Worm (Caenorhabditis elegans) whole organism, late embryonic: Measurements from ENCODE around the gene acr-12.
A peak's percentile ranks its signal among the peaks of the same experiment; 100 is the strongest.

Source experiments
- C08G9.2 ChIP-seq: sonication (generic microtip); optimal IDR thresholded peaks from 2 replicates; lab custom pipeline; 2016; ENCODE audit warnings: mild to moderate bottlenecking, missing genetic modification characterization, moderate library complexity, missing compliant biosample characterization
- F13H6.1 ChIP-seq: sonication (generic microtip); optimal IDR thresholded peaks from 2 replicates; lab custom pipeline; 2016; ENCODE audit warnings: missing genetic modification characterization, missing compliant biosample characterization
- T23F11.4 ChIP-seq: fragments of 200-800 bp; sonication (Bioruptor generic); optimal IDR thresholded peaks from 2 replicates; lab custom pipeline; 2018; ENCODE audit warnings: mild to moderate bottlenecking, missing genetic modification characterization, missing compliant biosample characterization
- Y22D7AL.16 ChIP-seq: sonication (generic microtip); optimal IDR thresholded peaks from 2 replicates; lab custom pipeline; 2016; ENCODE audit warnings: missing genetic modification characterization, missing compliant biosample characterization
- ceh-2 ChIP-seq: sonication (generic microtip); optimal IDR thresholded peaks from 2 replicates; lab custom pipeline; 2016; ENCODE audit warnings: missing genotype, missing genetic modification characterization, missing compliant biosample characterization
- ceh-22 ChIP-seq: sonication (generic microtip); optimal IDR thresholded peaks from 2 replicates; lab custom pipeline; 2017; ENCODE audit warnings: missing biosample characterization, missing genetic modification characterization
- ceh-24 ChIP-seq: sonication (generic microtip); optimal IDR thresholded peaks from 2 replicates; lab custom pipeline; 2016; ENCODE audit warnings: mild to moderate bottlenecking, missing genetic modification characterization, missing compliant biosample characterization
- ceh-31 ChIP-seq: sonication (generic microtip); optimal IDR thresholded peaks from 2 replicates; lab custom pipeline; 2016; ENCODE audit warnings: missing genetic modification characterization, missing compliant biosample characterization
- ceh-34 ChIP-seq: sonication (generic microtip); optimal IDR thresholded peaks from 2 replicates; lab custom pipeline; 2016; ENCODE audit warnings: mild to moderate bottlenecking, missing genetic modification characterization, missing compliant biosample characterization
- che-1 ChIP-seq: sonication (generic microtip); optimal IDR thresholded peaks from 2 replicates; lab custom pipeline; 2016; ENCODE audit warnings: mild to moderate bottlenecking, missing genetic modification characterization, missing compliant biosample characterization
- elt-4 ChIP-seq: sonication (generic microtip); optimal IDR thresholded peaks from 2 replicates; lab custom pipeline; 2016; ENCODE audit warnings: missing genetic modification characterization, missing compliant biosample characterization
- ets-4 ChIP-seq: sonication (generic microtip); optimal IDR thresholded peaks from 2 replicates; lab custom pipeline; 2016; ENCODE audit warnings: missing genetic modification characterization, missing compliant biosample characterization
- eyg-1 ChIP-seq: sonication (generic microtip); optimal IDR thresholded peaks from 2 replicates; lab custom pipeline; 2016; ENCODE audit warnings: missing genotype, missing genetic modification characterization, missing compliant biosample characterization
- lim-6 ChIP-seq: sonication (generic microtip); optimal IDR thresholded peaks from 2 replicates; lab custom pipeline; 2016; ENCODE audit warnings: missing genetic modification characterization, missing compliant biosample characterization
- madf-2 ChIP-seq: sonication (generic microtip); optimal IDR thresholded peaks from 2 replicates; lab custom pipeline; 2017; ENCODE audit warnings: missing genetic modification characterization, missing compliant biosample characterization
- nhr-11 ChIP-seq: fragments of 150-350 bp; optimal IDR thresholded peaks from 2 replicates; lab custom pipeline; 2014; ENCODE audit warnings: missing biosample characterization, missing genetic modification characterization
- nhr-232 ChIP-seq: sonication (generic microtip); optimal IDR thresholded peaks from 2 replicates; lab custom pipeline; 2016; ENCODE audit warnings: missing genetic modification characterization, missing compliant biosample characterization
- pax-1 ChIP-seq: fragments of 150-350 bp; optimal IDR thresholded peaks from 2 replicates; lab custom pipeline; 2014; ENCODE audit warnings: missing biosample characterization, missing genetic modification characterization
- pha-2 ChIP-seq: sonication (generic microtip); optimal IDR thresholded peaks from 2 replicates; lab custom pipeline; 2017; ENCODE audit warnings: mild to moderate bottlenecking, missing genetic modification characterization, missing compliant biosample characterization
- pqm-1 ChIP-seq: sonication (generic microtip); optimal IDR thresholded peaks from 2 replicates; lab custom pipeline; 2016; ENCODE audit warnings: missing genetic modification characterization, missing compliant biosample characterization
- pros-1 ChIP-seq: fragments of 150-350 bp; optimal IDR thresholded peaks from 2 replicates; lab custom pipeline; 2014; ENCODE audit warnings: missing biosample characterization, missing genetic modification reagents, missing genetic modification characterization
- ref-2 ChIP-seq: sonication (generic microtip); optimal IDR thresholded peaks from 2 replicates; lab custom pipeline; 2016; ENCODE audit warnings: missing genetic modification characterization, missing compliant biosample characterization
- rnt-1 ChIP-seq: sonication (generic microtip); optimal IDR thresholded peaks from 2 replicates; lab custom pipeline; 2016; ENCODE audit warnings: missing genetic modification characterization, missing compliant biosample characterization
- sdc-2 ChIP-seq: sonication (generic microtip); optimal IDR thresholded peaks from 2 replicates; lab custom pipeline; 2016; ENCODE audit warnings: missing genotype, missing genetic modification characterization, missing compliant biosample characterization
- sox-2 ChIP-seq: fragments of 200-800 bp; sonication (Bioruptor generic); IDR thresholded peaks from 2 replicates; pipeline ENCODE4 v1.3.6; 2022; ENCODE audit warnings: missing genetic modification reagents, missing genetic modification characterization, missing compliant biosample characterization
- syd-9 ChIP-seq: sonication (generic microtip); optimal IDR thresholded peaks from 2 replicates; lab custom pipeline; 2016; ENCODE audit warnings: mild to moderate bottlenecking, missing genetic modification characterization, moderate library complexity, missing compliant biosample characterization
- tbx-2 ChIP-seq: sonication (generic microtip); optimal IDR thresholded peaks from 2 replicates; lab custom pipeline; 2016; ENCODE audit warnings: missing genetic modification characterization, missing compliant biosample characterization
- tbx-7 ChIP-seq: sonication (generic microtip); optimal IDR thresholded peaks from 2 replicates; lab custom pipeline; 2016; ENCODE audit warnings: missing genotype, missing genetic modification characterization, missing compliant biosample characterization
- ttx-3 ChIP-seq: sonication (generic microtip); optimal IDR thresholded peaks from 2 replicates; lab custom pipeline; 2016; ENCODE audit warnings: missing genetic modification reagents, missing genetic modification characterization, missing compliant biosample characterization
- unc-3 ChIP-seq, 2 experiments: fragments of 200-800 bp in 1 of 2; sonication (Bioruptor generic) in 1 of 2; sonication (generic microtip) in 1 of 2; conservative IDR thresholded peaks in 1 of 2; optimal IDR thresholded peaks in 1 of 2; 2 replicates each; pipeline versions ENCODE4 v1.3.6 to Lab custom; 2016 to 2022; ENCODE audit warnings: missing compliant biosample characterization in 2 of 2, missing genetic modification characterization in 2 of 2, missing genetic modification reagents in 1 of 2
- unc-42 ChIP-seq: sonication (generic microtip); optimal IDR thresholded peaks from 2 replicates; lab custom pipeline; 2016; ENCODE audit warnings: missing genotype, missing genetic modification characterization, missing compliant biosample characterization
- unc-86 ChIP-seq: sonication (generic microtip); optimal IDR thresholded peaks from 2 replicates; lab custom pipeline; 2016; ENCODE audit warnings: missing genetic modification characterization, missing compliant biosample characterization
- zip-5 ChIP-seq: sonication (generic microtip); optimal IDR thresholded peaks from 2 replicates; lab custom pipeline; 2016; ENCODE audit warnings: missing genetic modification characterization, missing compliant biosample characterization

The acr-12 gene

DNA sequence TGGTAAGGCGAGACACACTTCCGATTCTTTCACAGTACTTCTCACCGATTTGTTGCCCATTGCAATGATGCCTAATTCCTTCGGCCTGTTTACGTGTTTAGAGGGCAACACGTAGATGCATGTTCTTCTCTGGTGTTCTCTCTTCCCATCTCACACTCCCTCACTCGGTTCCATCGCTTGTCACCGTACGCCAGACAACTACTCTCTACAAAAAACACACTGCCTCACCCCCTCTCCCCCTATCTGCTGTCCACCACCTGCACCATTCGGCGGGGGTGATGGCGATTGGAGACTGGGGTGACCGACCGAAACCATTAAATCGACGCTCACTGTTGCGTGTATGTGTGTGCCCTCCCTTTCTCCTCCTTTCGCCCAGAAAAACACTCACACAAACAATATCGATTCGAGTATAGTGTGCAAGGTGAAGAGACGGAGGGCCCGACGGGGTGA lies 51.3 kb downstream of the acr-12 start (continued):
- TF ChIP-seq nhr-11 (tag; lab: Kevin White, UChicago) (no peak), pqm-1 (tag; lab: Kevin White, UChicago) (no peak), pros-1 (peak; percentile 52), T23F11.4 (peak; percentile 54), ttx-3 (tag; lab: Kevin White, UChicago) (no peak), zip-5 (tag; lab: Kevin White, UChicago) (no peak), madf-2 (tag; lab: Kevin White, UChicago) (peak; percentile 34), lim-6 (tag; lab: Kevin White, UChicago) (no peak), syd-9 (tag; lab: Kevin White, UChicago) (no peak), unc-42 (tag; lab: Kevin White, UChicago) (no peak), tbx-2 (peak; percentile 86), rnt-1 (tag; lab: Kevin White, UChicago) (peak; percentile 57), eyg-1 (peak; percentile 16), ceh-22 (peak; percentile 52), nhr-232 (peak; percentile 25), ref-2 (tag; lab: Kevin White, UChicago) (peak; percentile 90), pax-1 (tag; lab: Kevin White, UChicago) (no peak), unc-86 (tag; lab: Kevin White, UChicago) (no peak), Y22D7AL.16 (tag; lab: Kevin White, UChicago) (no peak), che-1 (tag; lab: Kevin White, UChicago) (no peak), F13H6.1 (peak; percentile 23), pha-2 (tag; lab: Kevin White, UChicago) (no peak), unc-3 (GFP tag; conservative IDR thresholded peaks at IDR 0.05; lab: Robert Waterston, UW) (no peak), unc-3 (tag; optimal IDR thresholded peaks at IDR 0.05; lab: Kevin White, UChicago) (no peak)
- TF ChIP-seq, all 69 proteins: peak for 25

DNA sequence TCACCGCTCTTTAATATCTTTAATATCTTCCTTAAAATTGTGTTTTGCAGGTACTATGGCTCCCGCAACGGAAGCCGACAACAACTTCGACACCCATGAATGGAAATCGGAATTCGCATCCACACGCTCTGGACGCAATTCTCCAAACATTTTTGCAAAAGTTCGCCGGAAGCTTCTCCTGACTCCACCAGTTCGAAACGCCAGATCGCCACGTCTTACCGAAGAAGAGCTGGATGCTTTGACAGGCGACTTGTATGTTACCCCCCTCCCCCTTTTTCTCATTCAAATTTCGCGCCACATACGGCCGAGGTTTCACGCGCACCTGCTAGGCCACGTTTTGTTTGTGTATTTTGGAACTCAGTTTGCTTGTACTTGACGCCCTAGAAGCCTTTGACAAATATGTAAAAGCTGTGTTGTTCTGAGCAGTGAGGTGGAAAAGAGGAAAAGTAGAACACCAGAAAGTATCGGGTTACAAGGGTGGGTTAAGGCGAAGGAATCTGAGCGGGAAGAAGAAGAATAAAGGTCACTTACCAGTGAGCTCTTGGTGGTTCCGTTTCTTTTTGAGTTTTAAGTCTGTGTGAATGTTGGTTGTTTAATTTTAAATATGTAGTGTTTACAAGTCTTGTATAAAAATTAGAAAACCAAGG lies 52.2 kb downstream of the acr-12 start, which contains the start of gene unc-84:
unc-84 (plus strand) TSS at position 51 of the 647 bp plus-strand sequence.
- TF ChIP-seq sdc-2 (tag; lab: Kevin White, UChicago) (peak; percentile 52), ets-4 (tag; lab: Kevin White, UChicago) (peak; percentile 32), che-1 (tag; lab: Kevin White, UChicago) (no peak), C08G9.2 (peak; percentile 72), tbx-7 (no peak), ceh-31 (peak; percentile 64), ceh-24 (tag; lab: Kevin White, UChicago) (no peak), ceh-2 (peak; percentile 28), ceh-34 (tag; lab: Kevin White, UChicago) (peak; percentile 97), pros-1 (peak; percentile 7), sox-2 (GFP tag; lab: Robert Waterston, UW) (no peak), tbx-2 (peak; percentile 53), ref-2 (tag; lab: Kevin White, UChicago) (peak; percentile 34), unc-86 (tag; lab: Kevin White, UChicago) (no peak), elt-4 (tag; lab: Kevin White, UChicago) (no peak)
- TF ChIP-seq, all 69 proteins: peak for 9
